Worm (Caenorhabditis elegans): Measurements from ENCODE around the gene taf-11.3.

DNA sequence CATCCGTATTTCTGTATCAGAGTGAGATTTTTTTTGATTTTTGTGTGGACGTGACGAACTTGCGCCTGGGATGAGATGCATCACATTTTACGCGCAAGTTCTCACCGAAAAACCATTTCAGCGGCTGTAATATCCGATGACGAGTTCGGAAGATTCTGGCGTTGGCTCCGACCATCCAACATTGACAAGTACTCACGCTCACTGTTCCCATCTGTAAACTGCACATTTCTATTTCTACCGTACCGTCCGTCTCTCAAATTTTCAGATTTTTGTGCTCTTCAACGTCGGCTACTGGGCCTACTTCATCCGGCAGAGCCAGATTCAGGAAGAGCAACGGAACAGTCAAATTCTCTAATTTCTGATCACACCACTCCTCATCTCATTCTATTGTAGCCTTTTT is 22.4 kb upstream of the taf-11.3 start:
- TF ChIP-seq nhr-12 (tag; optimal IDR thresholded peaks at IDR 0.05) (no peak), lin-39 (tag; optimal IDR thresholded peaks at IDR 0.05) (no peak), nhr-90 (tag; optimal IDR thresholded peaks at IDR 0.05; ENCODE audit: poor library complexity) (no peak), aha-1 (tag; optimal IDR thresholded peaks at IDR 0.05) (no peak), pag-3 (tag; optimal IDR thresholded peaks at IDR 0.05; ENCODE audit: borderline replicate concordance, insufficient read depth) (no peak), mdl-1 (tag; optimal IDR thresholded peaks at IDR 0.05) (no peak), nhr-76 (tag; optimal IDR thresholded peaks at IDR 0.05) (no peak)
